Worm (Caenorhabditis elegans) whole organism, L2 larva: ENCODE results near the gene R09A8.5.

ENCODE experiments used
- ama-1 ChIP-seq: fragments of 150-350 bp; optimal IDR thresholded peaks from 2 replicates; lab custom pipeline; 2018; ENCODE audit warnings: inconsistent platforms
- mdl-1 ChIP-seq, 2 experiments: fragments of 150-350 bp in 1 of 2; sonication (generic microtip) in 1 of 2; optimal IDR thresholded peaks; 2 replicates each; lab custom pipeline; 2017; ENCODE audit warnings: missing biosample characterization in 2 of 2, missing genetic modification characterization in 2 of 2
- nhr-25 ChIP-seq: fragments of 150-350 bp; sonication (generic microtip); optimal IDR thresholded peaks from 3 replicates; lab custom pipeline; 2014; ENCODE audit warnings: missing biosample characterization, missing genetic modification characterization
- skn-1 ChIP-seq: sonication (generic microtip); optimal IDR thresholded peaks from 2 replicates; lab custom pipeline; 2017; ENCODE audit warnings: missing biosample characterization, missing genetic modification characterization
- unc-39 ChIP-seq: fragments of 150-350 bp; optimal IDR thresholded peaks from 2 replicates; lab custom pipeline; 2014; ENCODE audit warnings: missing biosample characterization, missing genetic modification characterization

- TF ChIP-seq skn-1 (no peak), ama-1 (lab: Kevin White, UChicago) (no peak), mdl-1 (tag; optimal IDR thresholded peaks at IDR 0.05; lab: Kevin White, UChicago) (no peak), unc-39 (tag; lab: Kevin White, UChicago) (no peak), nhr-25 (tag; lab: Kevin White, UChicago) (no peak)
Measured at ce11 chrX:12602611-12603010, 37.7 kb downstream of the R09A8.5 start.
